Fruit fly (Drosophila melanogaster) whole organism, wandering third instar larva: ENCODE results near the gene CG43181.
A peak's percentile ranks its signal among the peaks of the same experiment; 100 is the strongest.

Experiments
- Abd-B ChIP-seq: fragments of >200 bp; optimal IDR thresholded peaks from 2 replicates; lab custom pipeline; 2017; ENCODE audit warnings: missing biosample characterization, missing genetic modification characterization
- CG32264 ChIP-seq: fragments of 200-800 bp; sonication (Bioruptor generic); optimal IDR thresholded peaks from 2 replicates; lab custom pipeline; 2016; ENCODE audit warnings: missing biosample characterization, missing genetic modification characterization
- CG9705 ChIP-seq: fragments of 200-800 bp; sonication (Bioruptor generic); optimal IDR thresholded peaks from 2 replicates; lab custom pipeline; 2018; ENCODE audit warnings: missing biosample characterization, mild to moderate bottlenecking, missing genetic modification characterization
- CrebA ChIP-seq: fragments of 200-800 bp; sonication (Bioruptor generic); optimal IDR thresholded peaks from 2 replicates; lab custom pipeline; 2016; ENCODE audit warnings: missing biosample characterization, mild to moderate bottlenecking, missing genetic modification characterization, borderline replicate concordance
- Dfd ChIP-seq: fragments of >200 bp; optimal IDR thresholded peaks from 2 replicates; lab custom pipeline; 2017; ENCODE audit warnings: missing biosample characterization, missing genetic modification characterization
- Dif ChIP-seq: fragments of 200-275, 200-300 bp; sonication (Bioruptor generic); optimal IDR thresholded peaks from 2 replicates; lab custom pipeline; 2018; ENCODE audit warnings: missing biosample characterization, missing genetic modification characterization; ENCODE audit not compliant: partially characterized antibody
- GATAd ChIP-seq: sonication (Bioruptor generic); optimal IDR thresholded peaks from 2 replicates; lab custom pipeline; 2016; ENCODE audit warnings: missing biosample characterization, missing genetic modification characterization
- HLH106 ChIP-seq: fragments of 200-800 bp; optimal IDR thresholded peaks from 3 replicates; lab custom pipeline; 2019; ENCODE audit warnings: missing biosample characterization, mild to moderate bottlenecking, missing genetic modification characterization, moderate library complexity
- Hnf4 ChIP-seq: fragments of 200-800 bp; sonication (Bioruptor generic); optimal IDR thresholded peaks from 2 replicates; lab custom pipeline; 2016; ENCODE audit warnings: missing biosample characterization, mild to moderate bottlenecking, missing genetic modification characterization
- Hr78 ChIP-seq: fragments of >200 bp; optimal IDR thresholded peaks from 2 replicates; lab custom pipeline; 2017; ENCODE audit warnings: missing biosample characterization, missing genetic modification characterization
- Hr83 ChIP-seq: fragments of 200-300 bp; sonication (Bioruptor generic); optimal IDR thresholded peaks from 2 replicates; lab custom pipeline; 2016; ENCODE audit warnings: missing biosample characterization, mild to moderate bottlenecking, missing genetic modification characterization, moderate library complexity; ENCODE audit not compliant: poor library complexity, severe bottlenecking
- Jra ChIP-seq: sonication (Bioruptor generic); optimal IDR thresholded peaks from 2 replicates; lab custom pipeline; 2016; ENCODE audit warnings: missing biosample characterization, missing genetic modification characterization
- Myc ChIP-seq: fragments of >200 bp; optimal IDR thresholded peaks from 2 replicates; lab custom pipeline; 2017
- N ChIP-seq: fragments of >200 bp; optimal IDR thresholded peaks from 2 replicates; lab custom pipeline; 2018; ENCODE audit warnings: missing biosample characterization, missing external identifiers, missing genetic modification characterization
- OdsH ChIP-seq: fragments of 200-800 bp; sonication (Bioruptor generic); optimal IDR thresholded peaks from 2 replicates; lab custom pipeline; 2016; ENCODE audit warnings: missing biosample characterization, mild to moderate bottlenecking, missing genetic modification characterization
- Rel ChIP-seq, 2 experiments: fragments of 200-800 bp; sonication (Bioruptor generic) in 1 of 2; optimal IDR thresholded peaks; 2 replicates in 1 of 2; 3 replicates in 1 of 2; lab custom pipeline; 2016 to 2019; ENCODE audit warnings: mild to moderate bottlenecking in 2 of 2, missing biosample characterization in 2 of 2, missing genetic modification characterization in 2 of 2, moderate library complexity in 1 of 2
- Sp1 ChIP-seq: fragments of 200-800 bp; sonication (Bioruptor generic); optimal IDR thresholded peaks from 3 replicates; lab custom pipeline; 2019; ENCODE audit warnings: missing biosample characterization, mild to moderate bottlenecking, missing genetic modification characterization, moderate library complexity
- Vsx2 ChIP-seq: fragments of 200-300, 225-300 bp; sonication (Bioruptor generic); optimal IDR thresholded peaks from 2 replicates; lab custom pipeline; 2018; ENCODE audit warnings: missing biosample characterization, missing genetic modification characterization; ENCODE audit not compliant: partially characterized antibody
- br ChIP-seq: fragments of 200-800 bp; sonication (Bioruptor generic); optimal IDR thresholded peaks from 2 replicates; lab custom pipeline; 2016; ENCODE audit warnings: missing biosample characterization, missing genetic modification characterization
- brk ChIP-seq: fragments of 200-800 bp; sonication (Bioruptor generic); optimal IDR thresholded peaks from 2 replicates; lab custom pipeline; 2016; ENCODE audit warnings: missing biosample characterization, mild to moderate bottlenecking, missing genetic modification characterization
- dl ChIP-seq, 2 experiments: fragments of 175-275, 200-275 bp in 1 of 2; fragments of 200-275 bp in 1 of 2; sonication (Bioruptor generic); optimal IDR thresholded peaks; lab custom pipeline; 2018; ENCODE audit warnings: mild to moderate bottlenecking in 2 of 2, missing biosample characterization in 2 of 2, missing genetic modification characterization in 2 of 2, moderate library complexity in 2 of 2; ENCODE audit not compliant: partially characterized antibody in 2 of 2, insufficient read depth in 1 of 2
- ey ChIP-seq: fragments of 200-800 bp; sonication (Bioruptor generic); optimal IDR thresholded peaks from 2 replicates; lab custom pipeline; 2016; ENCODE audit warnings: missing biosample characterization, missing genetic modification characterization
- foxo ChIP-seq, 2 experiments: fragments of 200-800 bp; sonication (Bioruptor generic); optimal IDR thresholded peaks; 2 replicates in 1 of 2; 3 replicates in 1 of 2; lab custom pipeline; 2016 to 2017; ENCODE audit warnings: missing biosample characterization in 2 of 2, missing genetic modification characterization in 2 of 2
- fru ChIP-seq: fragments of 200-800 bp; sonication (Bioruptor generic); optimal IDR thresholded peaks from 3 replicates; lab custom pipeline; 2016; ENCODE audit warnings: missing biosample characterization, mild to moderate bottlenecking, missing genetic modification characterization
- h ChIP-seq: fragments of 200-800 bp; sonication (Bioruptor generic); optimal IDR thresholded peaks from 3 replicates; lab custom pipeline; 2016; ENCODE audit warnings: missing biosample characterization, mild to moderate bottlenecking, missing genetic modification characterization
- jim ChIP-seq: fragments of 175-275, 200-325 bp; sonication (Bioruptor generic); optimal IDR thresholded peaks from 2 replicates; lab custom pipeline; 2016; ENCODE audit warnings: missing biosample characterization, mild to moderate bottlenecking, missing genetic modification characterization
- lola ChIP-seq: fragments of >200 bp; optimal IDR thresholded peaks from 2 replicates; lab custom pipeline; 2017; ENCODE audit warnings: missing biosample characterization, missing genetic modification characterization
- pan ChIP-seq: fragments of >200 bp; optimal IDR thresholded peaks from 2 replicates; lab custom pipeline; 2017
- psq ChIP-seq: fragments of 200-800 bp; sonication (Bioruptor generic); optimal IDR thresholded peaks from 3 replicates; lab custom pipeline; 2017; ENCODE audit warnings: missing biosample characterization, mild to moderate bottlenecking, missing genetic modification characterization, moderate library complexity
- rgr ChIP-seq: fragments of 200-800 bp; sonication (Bioruptor generic); optimal IDR thresholded peaks from 3 replicates; lab custom pipeline; 2016; ENCODE audit warnings: missing biosample characterization, mild to moderate bottlenecking, missing genetic modification characterization
- sage ChIP-seq: fragments of 200-800 bp; sonication (Bioruptor generic); optimal IDR thresholded peaks from 2 replicates; lab custom pipeline; 2016; ENCODE audit warnings: missing biosample characterization, mild to moderate bottlenecking, missing genetic modification characterization
- sv ChIP-seq: fragments of 200-800 bp; sonication (Bioruptor generic); optimal IDR thresholded peaks from 3 replicates; lab custom pipeline; 2016; ENCODE audit warnings: missing biosample characterization, missing genetic modification characterization
- usp ChIP-seq: fragments of >200 bp; optimal IDR thresholded peaks from 2 replicates; lab custom pipeline; 2017; ENCODE audit warnings: missing biosample characterization, missing genetic modification characterization
- woc ChIP-seq: sonication (Bioruptor generic); optimal IDR thresholded peaks from 2 replicates; lab custom pipeline; 2016; ENCODE audit warnings: missing biosample characterization, mild to moderate bottlenecking, missing genetic modification characterization

Gene CG43181

DNA sequence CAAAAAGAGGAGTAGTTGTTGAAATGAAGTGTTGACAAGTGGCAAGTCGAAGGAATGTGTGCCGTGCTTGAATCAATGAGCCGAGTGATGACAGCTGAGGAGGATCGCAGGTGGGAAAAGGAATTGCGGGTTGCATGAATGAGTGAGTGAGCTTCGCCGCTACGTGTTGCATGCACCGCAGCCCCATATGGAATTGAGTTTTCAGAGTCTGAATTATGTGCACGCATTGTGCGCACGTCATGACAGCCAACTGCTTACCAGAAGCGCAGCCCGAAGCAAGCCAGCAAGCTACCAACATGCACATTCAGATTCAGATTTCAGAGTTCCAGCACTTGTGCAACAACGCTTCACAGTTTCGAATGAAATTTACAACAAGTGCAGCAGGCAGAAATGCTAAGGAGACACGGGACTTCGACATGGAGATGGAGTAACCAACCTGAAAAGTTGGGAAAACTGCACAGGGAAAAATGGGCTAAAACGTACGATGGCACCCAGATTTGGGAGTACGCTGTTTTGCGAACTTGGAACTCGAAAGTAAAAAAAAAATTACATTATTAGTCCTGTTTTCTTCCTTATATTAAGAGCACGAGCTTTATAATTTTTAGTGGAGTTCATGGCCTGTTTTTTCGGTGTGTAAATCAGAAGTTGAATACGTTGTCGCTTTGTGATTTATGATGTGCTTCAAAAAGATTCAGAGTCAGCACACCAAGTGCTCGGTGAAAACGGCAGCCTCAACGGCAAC, 35.6 kb downstream of the CG43181 start:
- peak in 1 of 2 experiments; percentile 22 for TF ChIP-seq foxo (GFP tag; optimal IDR thresholded peaks at IDR 0.05; lab: Kevin White, UChicago)
- no peak for TF ChIP-seq usp (GFP tag; lab: Kevin White, UChicago)
- TF ChIP-seq Rel (GFP tag; optimal IDR thresholded peaks at IDR 0.05; lab: Kevin White, UChicago): no peak
- no peak for TF ChIP-seq Rel (tag; optimal IDR thresholded peaks at IDR 0.05; lab: Kevin White, UChicago)
- no peak for TF ChIP-seq lola (GFP tag; lab: Kevin White, UChicago)
- TF ChIP-seq h (GFP tag; lab: Kevin White, UChicago): peak; percentile 13
- no peak for TF ChIP-seq Vsx2 (GFP tag; lab: Kevin White, UChicago)
- TF ChIP-seq jim: no peak
- TF ChIP-seq CG32264 (GFP tag; lab: Kevin White, UChicago): no peak
- TF ChIP-seq fru (GFP tag; lab: Kevin White, UChicago): peak; percentile 1

dm6 chrX:390457-390856, 40.1 kb downstream of the CG43181 start:
- TF ChIP-seq Hnf4 (GFP tag; lab: Kevin White, UChicago) (peak; percentile 7), Jra (no peak), HLH106 (peak; percentile 8), fru (GFP tag; lab: Kevin White, UChicago) (peak; percentile 19), sv (GFP tag; lab: Kevin White, UChicago) (no peak), Abd-B (GFP tag; lab: Kevin White, UChicago) (no peak), ey (GFP tag; lab: Kevin White, UChicago) (peak; percentile 3), h (GFP tag; lab: Kevin White, UChicago) (peak; percentile 6), sage (GFP tag; lab: Kevin White, UChicago) (no peak), rgr (GFP tag; lab: Kevin White, UChicago) (peak; percentile 11), foxo (GFP tag; optimal IDR thresholded peaks at IDR 0.05; lab: Kevin White, UChicago) (peak in 1 of 2 experiments; percentile 15)

DNA sequence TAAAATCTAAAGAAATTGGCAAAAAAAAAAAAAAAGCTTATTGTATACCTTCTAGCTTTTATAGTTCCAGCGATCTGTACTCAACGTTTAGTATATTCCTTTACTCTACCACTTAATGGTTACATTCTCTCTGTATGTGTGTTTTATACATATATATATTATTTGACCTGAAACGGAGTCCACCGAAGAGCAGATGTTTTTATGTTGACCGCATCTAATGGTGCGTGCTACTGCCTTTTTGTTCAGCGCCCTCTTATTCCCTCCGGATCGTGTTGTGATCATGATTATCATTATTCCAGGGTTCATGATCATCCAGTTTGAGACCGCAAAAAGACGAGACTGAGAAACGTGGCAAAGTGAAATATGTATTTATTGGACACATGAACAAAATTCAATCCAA, 41.9 kb downstream of the CG43181 start:
- no peak for TF ChIP-seq woc (GFP tag; lab: Kevin White, UChicago)
- no peak for TF ChIP-seq Hr78 (GFP tag; lab: Kevin White, UChicago)
- TF ChIP-seq Hr83: no peak
- no peak for TF ChIP-seq Jra
- no peak for TF ChIP-seq OdsH
- no peak for TF ChIP-seq CrebA (GFP tag; lab: Kevin White, UChicago)
- no peak for TF ChIP-seq br
- TF ChIP-seq foxo (GFP tag; optimal IDR thresholded peaks at IDR 0.05; lab: Kevin White, UChicago): no peak
- TF ChIP-seq HLH106: no peak
- TF ChIP-seq Hnf4 (GFP tag; lab: Kevin White, UChicago): no peak
- TF ChIP-seq GATAd: no peak
- TF ChIP-seq N (GFP tag; lab: Kevin White, UChicago): no peak
- TF ChIP-seq Rel (GFP tag; optimal IDR thresholded peaks at IDR 0.05; lab: Kevin White, UChicago): no peak
- TF ChIP-seq Rel (tag; optimal IDR thresholded peaks at IDR 0.05; lab: Kevin White, UChicago): no peak
- no peak for TF ChIP-seq psq (GFP tag; lab: Kevin White, UChicago)
- TF ChIP-seq, all 38 proteins: peak for 0

- TF ChIP-seq Dfd (GFP tag; lab: Kevin White, UChicago) (no peak), pan (lab: Kevin White, UChicago) (no peak), Vsx2 (GFP tag; lab: Kevin White, UChicago) (no peak), foxo (GFP tag; optimal IDR thresholded peaks at IDR 0.05; lab: Kevin White, UChicago) (no peak), h (GFP tag; lab: Kevin White, UChicago) (no peak), psq (GFP tag; lab: Kevin White, UChicago) (no peak), ey (GFP tag; lab: Kevin White, UChicago) (no peak)
Observed at dm6 chrX:392979-393378, 42.6 kb downstream of the CG43181 start.

dm6 chrX:395746-396145, 45.4 kb downstream of the CG43181 start, which contains the start of gene sc:
sc (plus strand) TSS chrX:396060.
- TF ChIP-seq jim (no peak), Vsx2 (GFP tag; lab: Kevin White, UChicago) (peak; percentile 45), CrebA (GFP tag; lab: Kevin White, UChicago) (no peak), Sp1 (GFP tag; lab: Kevin White, UChicago) (no peak), Rel (GFP tag; optimal IDR thresholded peaks at IDR 0.05; lab: Kevin White, UChicago) (no peak), Rel (tag; optimal IDR thresholded peaks at IDR 0.05; lab: Kevin White, UChicago) (no peak), foxo (GFP tag; optimal IDR thresholded peaks at IDR 0.05; lab: Kevin White, UChicago) (no peak), Hr78 (GFP tag; lab: Kevin White, UChicago) (no peak), Dif (GFP tag; lab: Kevin White, UChicago) (peak; percentile 91), brk (GFP tag; lab: Kevin White, UChicago) (no peak), Dfd (GFP tag; lab: Kevin White, UChicago) (no peak), woc (GFP tag; lab: Kevin White, UChicago) (no peak), ey (GFP tag; lab: Kevin White, UChicago) (no peak), dl (GFP tag; optimal IDR thresholded peaks at IDR 0.05; lab: Kevin White, UChicago; ENCODE audit: insufficient read depth in 1 of 2, partially characterized antibody in 2 of 2) (peak; percentile 85 to 89), pan (lab: Kevin White, UChicago) (no peak), usp (GFP tag; lab: Kevin White, UChicago) (no peak), N (GFP tag; lab: Kevin White, UChicago) (no peak), Myc (no peak), Hnf4 (GFP tag; lab: Kevin White, UChicago) (no peak), sage (GFP tag; lab: Kevin White, UChicago) (no peak), GATAd (no peak), CG9705 (GFP tag; lab: Kevin White, UChicago) (no peak), lola (GFP tag; lab: Kevin White, UChicago) (no peak), sv (GFP tag; lab: Kevin White, UChicago) (no peak), CG32264 (GFP tag; lab: Kevin White, UChicago) (no peak), HLH106 (no peak)
